Fruit fly (Drosophila melanogaster) Kc167 (cell line): ENCODE measurements around the gene Spn77Bc.

Experiments
- Myc ChIP-seq: fragments of >200 bp; optimal IDR thresholded peaks from 2 replicates; lab custom pipeline; 2017; ENCODE audit warnings: missing external identifiers
- Sin3A ChIP-seq: fragments of >200 bp; optimal IDR thresholded peaks from 2 replicates; lab custom pipeline; 2018; ENCODE audit warnings: missing external identifiers
- h ChIP-seq: fragments of >200 bp; optimal IDR thresholded peaks from 3 replicates; lab custom pipeline; 2018; ENCODE audit warnings: missing external identifiers
- insv ChIP-seq: fragments of >200 bp; optimal IDR thresholded peaks from 3 replicates; lab custom pipeline; 2018; ENCODE audit warnings: missing external identifiers
- psq ChIP-seq: fragments of >200 bp; optimal IDR thresholded peaks from 2 replicates; lab custom pipeline; 2017; ENCODE audit warnings: missing external identifiers
- ttk ChIP-seq: sonication (Bioruptor generic); optimal IDR thresholded peaks from 2 replicates; lab custom pipeline; 2017; ENCODE audit warnings: missing external identifiers

Gene Spn77Bc

DNA sequence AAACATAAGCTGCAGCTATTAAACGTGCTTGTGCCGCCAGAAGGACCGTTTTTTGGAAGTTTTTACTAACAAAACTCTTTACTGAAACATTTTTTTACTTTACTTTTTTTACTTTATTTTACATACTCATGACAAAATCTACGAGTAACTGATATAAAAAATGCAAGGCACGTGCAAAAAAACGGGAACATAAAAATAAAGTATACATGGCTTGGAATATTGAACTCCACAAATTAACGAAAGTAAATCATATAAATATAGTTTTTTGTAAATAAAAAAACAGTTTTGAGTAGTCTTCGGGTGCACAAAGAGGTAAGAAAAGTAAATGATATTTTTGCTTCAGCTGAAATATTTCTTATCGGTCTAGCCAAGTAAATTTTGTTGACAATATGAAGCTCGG lies 21.8 kb upstream of the Spn77Bc start, which contains the start of gene Spn77Bb:
Gene Spn77Bb (plus strand): TSS at position 301 of the 400 bp plus-strand sequence.
- TF ChIP-seq psq (lab: Kevin White, UChicago), result no peak
- TF ChIP-seq h (lab: Kevin White, UChicago), result no peak
- no peak for TF ChIP-seq ttk (lab: Kevin White, UChicago)
- TF ChIP-seq Sin3A (lab: Kevin White, UChicago), result no peak
- no peak for TF ChIP-seq insv

DNA sequence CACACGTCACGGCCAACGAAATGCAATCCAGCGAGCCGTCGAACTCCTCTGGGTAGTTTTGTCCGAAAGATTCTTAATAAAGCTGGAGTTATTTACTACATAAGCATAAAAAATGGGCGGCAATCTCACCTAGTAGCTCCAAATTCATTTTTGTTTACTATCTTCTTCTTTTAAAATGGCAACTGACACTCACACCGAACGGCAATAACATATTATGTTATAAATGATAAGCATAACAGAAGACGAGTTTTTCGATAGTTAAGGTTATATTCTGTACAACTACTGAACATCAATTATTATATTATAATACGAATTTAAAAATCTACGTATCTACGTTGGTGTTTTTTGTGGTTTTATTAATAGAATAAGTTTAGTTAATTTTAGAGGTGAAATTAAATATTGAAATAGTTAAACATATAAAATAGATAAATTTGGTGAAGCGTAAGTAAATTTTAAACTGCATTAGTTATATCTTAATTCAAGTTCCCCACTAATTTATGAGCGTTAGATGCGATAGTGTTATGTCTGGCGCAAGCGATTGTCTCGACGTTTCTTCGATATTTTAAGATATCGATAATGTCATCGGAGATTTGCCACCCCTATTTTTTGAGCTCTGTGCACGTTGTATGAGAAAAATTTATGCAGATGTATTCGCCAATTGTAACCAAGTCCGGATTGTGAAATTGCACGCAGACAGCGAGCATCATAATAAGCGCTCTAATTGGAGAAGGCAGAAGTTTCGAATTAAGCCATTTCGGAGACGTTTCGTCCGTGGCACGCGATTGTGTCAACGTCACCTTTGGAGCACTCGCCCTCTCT lies 5.5 kb downstream of the Spn77Bc start, which contains the start of the genes Rbbp5 and eRF1:
Gene Rbbp5 (minus strand): TSS at position 181 of the 819 bp plus-strand sequence.
Gene eRF1 (plus strand): TSS at position 594 of the 819 bp plus-strand sequence.
- TF ChIP-seq psq (lab: Kevin White, UChicago) (no peak), insv (no peak)

DNA sequence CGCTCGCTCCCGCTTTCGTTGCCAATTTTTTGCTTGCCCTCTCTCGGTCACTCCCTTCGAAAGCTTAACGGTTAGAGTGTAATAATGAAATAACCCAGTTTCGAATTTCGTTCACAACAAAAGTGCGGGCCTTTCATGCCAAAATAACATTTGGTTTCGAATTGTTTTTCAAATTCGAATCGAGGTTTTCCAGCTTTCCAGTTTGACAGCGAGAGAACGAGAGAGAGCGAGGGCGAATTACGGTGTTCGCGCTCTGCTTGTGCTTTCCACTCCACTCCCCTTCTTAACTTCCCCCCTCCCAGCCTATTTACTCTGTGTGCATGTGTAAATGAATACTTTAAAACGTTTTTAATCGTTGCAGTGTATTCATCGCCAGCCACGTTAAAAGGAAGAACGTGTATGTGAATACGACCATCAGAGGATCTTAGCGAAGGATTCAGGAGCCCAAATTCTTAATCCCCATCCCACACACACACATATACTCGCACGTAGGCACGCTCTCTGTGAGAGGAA lies 6.2 kb downstream of the Spn77Bc start:
- TF ChIP-seq insv (no peak), Sin3A (lab: Kevin White, UChicago) (no peak), ttk (lab: Kevin White, UChicago) (no peak), Myc (lab: Kevin White, UChicago) (no peak), h (lab: Kevin White, UChicago) (no peak), psq (lab: Kevin White, UChicago) (no peak)

DNA sequence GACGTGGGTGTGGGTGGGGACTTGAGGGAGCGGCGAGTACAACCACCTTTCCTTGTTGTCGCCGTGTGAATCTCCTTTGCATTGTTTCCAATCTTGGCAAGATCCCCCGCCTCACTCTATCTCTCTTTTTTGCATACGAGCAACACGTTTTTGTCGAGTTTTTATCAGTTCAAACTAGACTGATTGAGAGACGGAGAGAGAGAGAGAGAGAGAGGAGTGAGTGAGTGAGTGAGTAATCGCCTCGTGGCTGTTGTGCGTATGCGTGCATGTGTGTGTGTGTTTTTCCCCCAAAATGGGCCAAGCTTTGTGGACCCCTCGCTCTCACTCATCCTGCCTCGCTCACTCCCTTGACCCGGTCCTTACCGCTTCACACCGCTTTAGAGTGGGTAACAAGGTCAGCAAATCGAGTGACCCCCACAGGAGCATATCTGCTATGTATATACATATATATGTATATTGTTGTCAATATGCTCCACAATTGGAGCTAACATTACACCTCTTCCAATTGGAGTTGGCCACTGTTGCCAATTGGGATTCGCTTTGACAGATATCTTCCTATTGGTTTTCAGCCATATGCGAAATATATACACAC lies 7.0 kb downstream of the Spn77Bc start:
- no peak for TF ChIP-seq Sin3A (lab: Kevin White, UChicago)
- TF ChIP-seq Myc (lab: Kevin White, UChicago), result no peak
- TF ChIP-seq h (lab: Kevin White, UChicago), result no peak
- no peak for TF ChIP-seq ttk (lab: Kevin White, UChicago)
- no peak for TF ChIP-seq psq (lab: Kevin White, UChicago)
- no peak for TF ChIP-seq insv

DNA sequence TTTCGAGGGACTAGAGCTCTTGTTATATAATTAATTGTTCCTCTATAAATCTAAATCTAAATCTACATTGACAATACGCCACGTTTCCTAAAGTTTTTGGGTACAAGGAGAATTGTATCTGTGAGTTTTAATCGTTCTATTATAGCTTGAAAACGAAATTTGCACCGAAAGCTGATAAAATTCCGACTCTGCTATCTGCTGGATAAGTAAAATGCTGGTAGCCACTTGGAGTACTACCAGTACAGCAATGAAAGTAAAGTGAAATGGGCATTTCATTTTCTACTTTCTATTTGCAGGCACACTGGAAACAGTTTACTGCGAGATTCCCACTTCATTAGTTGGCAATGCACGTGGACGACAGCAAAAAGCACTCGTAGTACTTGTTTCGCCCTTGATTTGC lies 10.7 kb downstream of the Spn77Bc start, which contains the start of gene CG5618:
Gene CG5618 (plus strand): TSS at position 301 of the 400 bp plus-strand sequence.
- TF ChIP-seq psq (lab: Kevin White, UChicago) (no peak), Sin3A (lab: Kevin White, UChicago) (no peak), ttk (lab: Kevin White, UChicago) (no peak), insv (no peak), Myc (lab: Kevin White, UChicago) (no peak), h (lab: Kevin White, UChicago) (no peak)

DNA sequence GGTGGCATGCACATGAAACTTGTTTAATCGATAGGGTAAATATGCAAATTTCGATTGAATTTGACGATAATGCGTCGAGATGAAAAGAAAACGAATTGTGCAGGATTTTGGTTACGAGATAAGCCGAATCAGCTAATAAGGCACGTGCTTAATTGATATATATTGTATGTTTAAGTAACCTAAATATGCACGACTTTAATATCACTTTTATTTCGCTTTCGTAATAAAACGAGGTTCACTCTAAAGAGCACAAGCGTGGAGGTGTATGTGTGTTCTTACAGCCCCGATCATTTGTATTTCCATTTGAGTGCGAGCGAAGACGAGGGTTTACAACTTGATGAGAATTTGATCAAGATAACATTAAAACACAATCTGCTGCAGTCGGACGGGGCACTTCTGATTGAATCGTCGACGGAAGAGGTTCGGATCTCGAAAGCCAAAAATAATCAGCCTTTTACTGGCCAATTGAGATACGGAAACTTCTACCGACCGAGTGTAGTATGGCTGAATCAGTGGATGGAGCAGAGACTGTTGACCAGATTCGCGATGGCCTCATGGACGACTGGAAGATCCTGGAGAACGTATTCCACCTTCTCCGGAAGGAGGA lies 11.4 kb downstream of the Spn77Bc start:
- TF ChIP-seq Myc (lab: Kevin White, UChicago), result no peak

DNA sequence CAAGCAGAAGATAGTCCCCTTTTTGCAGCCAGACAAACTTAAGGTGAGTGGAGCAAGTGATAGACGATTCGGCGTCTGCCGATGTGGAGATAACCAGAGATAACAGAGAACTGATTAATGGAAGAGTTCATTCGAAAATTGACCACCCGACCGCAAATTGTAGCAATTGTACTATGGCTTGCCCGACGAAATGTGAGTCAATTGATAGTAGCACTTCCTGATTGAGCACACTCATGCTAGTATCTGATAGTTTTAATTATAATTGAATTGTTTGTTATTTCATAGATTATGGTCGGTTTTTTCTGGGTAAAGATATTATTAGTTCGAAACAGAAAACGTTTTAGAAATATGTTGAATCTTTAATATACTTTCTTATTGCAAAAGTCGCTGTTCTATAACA lies 11.9 kb downstream of the Spn77Bc start:
- no peak for TF ChIP-seq insv
- no peak for TF ChIP-seq Myc (lab: Kevin White, UChicago)
- no peak for TF ChIP-seq h (lab: Kevin White, UChicago)
- no peak for TF ChIP-seq ttk (lab: Kevin White, UChicago)
- no peak for TF ChIP-seq psq (lab: Kevin White, UChicago)
- no peak for TF ChIP-seq Sin3A (lab: Kevin White, UChicago)

DNA sequence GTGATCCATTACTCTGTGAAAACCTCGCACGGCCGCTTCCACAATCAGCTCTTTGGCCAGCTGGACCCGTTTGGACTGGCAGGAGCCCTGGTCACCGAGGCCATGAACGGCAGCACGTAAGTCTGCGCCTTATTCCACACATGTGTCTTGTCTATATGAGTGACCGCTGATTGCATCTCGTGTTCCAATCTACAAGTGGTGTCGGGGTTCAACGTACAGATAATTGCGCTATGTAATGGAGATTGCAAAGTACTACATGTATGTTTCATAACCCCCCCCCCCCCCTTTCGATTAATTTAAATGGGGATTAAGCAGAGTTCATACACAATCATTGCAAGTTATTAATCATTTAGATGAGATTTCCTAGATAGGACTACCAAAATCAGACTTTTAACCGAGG lies 12.4 kb downstream of the Spn77Bc start:
- TF ChIP-seq Myc (lab: Kevin White, UChicago) (no peak), psq (lab: Kevin White, UChicago) (no peak), insv (no peak), Sin3A (lab: Kevin White, UChicago) (no peak), h (lab: Kevin White, UChicago) (no peak), ttk (lab: Kevin White, UChicago) (no peak)

DNA sequence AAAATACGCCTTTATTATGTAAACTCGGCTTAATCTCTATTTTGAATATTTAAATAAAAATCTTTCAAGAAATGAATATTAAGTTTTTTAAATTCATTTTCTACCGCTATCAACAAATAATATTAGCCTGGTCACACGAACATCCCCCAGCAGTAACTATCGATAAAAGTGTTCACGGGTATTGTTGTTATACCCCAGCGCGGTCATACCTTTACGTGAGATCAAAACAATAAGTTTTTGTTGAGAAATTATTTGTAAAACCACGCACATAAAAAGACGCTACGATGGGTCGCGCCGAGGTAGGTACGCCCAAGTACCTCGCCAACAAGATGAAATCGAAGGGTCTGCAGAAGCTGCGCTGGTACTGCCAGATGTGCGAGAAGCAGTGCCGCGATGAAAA lies 14.2 kb downstream of the Spn77Bc start, which contains the start of gene kin17:
Gene kin17 (plus strand): TSS at position 195 of the 400 bp plus-strand sequence.
- no peak for TF ChIP-seq insv
- no peak for TF ChIP-seq psq (lab: Kevin White, UChicago)
- TF ChIP-seq Sin3A (lab: Kevin White, UChicago), result no peak
- TF ChIP-seq h (lab: Kevin White, UChicago), result no peak
- no peak for TF ChIP-seq Myc (lab: Kevin White, UChicago)
- TF ChIP-seq ttk (lab: Kevin White, UChicago), result no peak

DNA sequence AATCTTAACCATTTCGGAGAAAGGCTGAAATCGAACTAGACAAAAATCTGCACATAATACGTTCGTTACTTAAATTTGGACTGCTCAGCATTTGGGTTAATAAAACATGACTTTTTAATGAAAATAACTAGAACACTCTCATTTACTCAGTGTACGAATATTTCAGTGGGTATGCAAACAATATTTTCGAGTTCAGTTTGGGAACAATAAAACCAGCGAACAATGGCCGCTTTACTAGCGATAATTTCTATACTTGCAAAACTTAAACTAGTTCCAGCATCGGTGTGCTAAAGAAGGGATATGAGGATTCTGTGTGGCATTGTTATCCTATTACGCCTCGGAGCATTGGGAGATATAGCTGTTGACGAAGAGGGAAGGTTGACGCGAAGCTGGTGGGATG lies 15.8 kb downstream of the Spn77Bc start, which contains the start of gene CG5665:
Gene CG5665 (plus strand): TSS at position 301 of the 400 bp plus-strand sequence.
- TF ChIP-seq insv, result no peak
- no peak for TF ChIP-seq psq (lab: Kevin White, UChicago)
- TF ChIP-seq Sin3A (lab: Kevin White, UChicago), result no peak
- TF ChIP-seq ttk (lab: Kevin White, UChicago), result no peak
- no peak for TF ChIP-seq h (lab: Kevin White, UChicago)
- TF ChIP-seq Myc (lab: Kevin White, UChicago), result no peak

DNA sequence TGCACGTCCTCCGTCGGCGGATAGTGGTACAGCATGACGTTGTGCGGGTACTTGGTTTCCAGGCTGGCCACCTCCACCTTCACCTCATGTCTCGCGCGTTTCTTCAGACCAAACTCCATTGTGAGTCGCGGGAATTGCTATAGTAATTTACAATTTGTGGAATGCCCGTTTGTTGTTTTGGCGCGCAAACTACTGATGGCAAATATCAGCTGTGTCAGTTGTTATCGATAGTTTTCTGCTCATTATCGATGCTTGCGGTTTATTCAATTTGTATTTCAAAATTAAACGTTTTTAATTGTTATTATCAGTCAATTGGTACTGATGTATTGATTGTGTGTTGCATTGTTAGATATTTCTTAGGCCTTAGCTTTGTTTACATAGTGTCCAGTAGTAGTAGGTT lies 19.0 kb downstream of the Spn77Bc start, which contains the start of gene Prim2:
Gene Prim2 (minus strand): TSS at position 197 of the 400 bp plus-strand sequence.
- no peak for TF ChIP-seq psq (lab: Kevin White, UChicago)
- TF ChIP-seq Myc (lab: Kevin White, UChicago), result no peak
- no peak for TF ChIP-seq Sin3A (lab: Kevin White, UChicago)
- TF ChIP-seq ttk (lab: Kevin White, UChicago), result no peak
- TF ChIP-seq h (lab: Kevin White, UChicago), result no peak
- TF ChIP-seq insv, result no peak
